Worm (Caenorhabditis elegans): Measurements from ENCODE around the gene mppb-1.

- TF ChIP-seq fkh-10 (GFP tag; optimal IDR thresholded peaks at IDR 0.05) (no peak), unc-55 (GFP tag; optimal IDR thresholded peaks at IDR 0.05) (no peak), nhr-11 (tag; optimal IDR thresholded peaks at IDR 0.05) (no peak), ama-1 (optimal IDR thresholded peaks at IDR 0.05) (no peak), dve-1 (tag; optimal IDR thresholded peaks at IDR 0.05) (no peak), elt-4 (tag; optimal IDR thresholded peaks at IDR 0.05) (no peak), ceh-24 (tag; optimal IDR thresholded peaks at IDR 0.05) (no peak), elt-2 (tag; optimal IDR thresholded peaks at IDR 0.05) (no peak)
These were observed 34.1 kb upstream of the mppb-1 start, which contains the start of gene Y73F4A.3 for ce11 chrIV:9040393-9040792.
